Worm (Caenorhabditis elegans) whole organism, mixed stage, embryonic: Measurements from ENCODE around the gene apd-3.
"Not testable (repeated sequence)": the region's sequence is repeated elsewhere in the genome, so short reads cannot be mapped to it uniquely, and the experiment has no call there.

ENCODE experiments used
- ceh-39 ChIP-seq: fragments of 150-350 bp; optimal IDR thresholded peaks from 2 replicates; lab custom pipeline; 2014; ENCODE audit warnings: missing biosample characterization, missing genetic modification characterization
- ceh-43 ChIP-seq: fragments of 200-800 bp; sonication (Bioruptor generic); optimal IDR thresholded peaks from 2 replicates; lab custom pipeline; 2018; ENCODE audit warnings: mild to moderate bottlenecking, missing genetic modification characterization, moderate library complexity, missing compliant biosample characterization
- ceh-83 ChIP-seq: fragments of 200-800 bp; sonication (Bioruptor generic); optimal IDR thresholded peaks from 2 replicates; lab custom pipeline; 2018; ENCODE audit warnings: mild to moderate bottlenecking, missing genetic modification characterization, missing compliant biosample characterization
- drap-1 ChIP-seq: fragments of 200-800 bp; sonication (Bioruptor generic); optimal IDR thresholded peaks from 3 replicates; lab custom pipeline; 2018; ENCODE audit warnings: mild to moderate bottlenecking, missing genetic modification characterization, missing compliant biosample characterization
- elt-1 ChIP-seq: sonication (generic microtip); optimal IDR thresholded peaks from 2 replicates; lab custom pipeline; 2017; ENCODE audit warnings: missing genetic modification characterization, mild to moderate bottlenecking, missing compliant biosample characterization, antibody characterized with exemption, moderate library complexity, borderline replicate concordance; ENCODE audit not compliant: insufficient read depth
- ham-2 ChIP-seq: fragments of 200-800 bp; sonication (Bioruptor generic); optimal IDR thresholded peaks from 2 replicates; lab custom pipeline; 2018; ENCODE audit warnings: mild to moderate bottlenecking, missing genetic modification characterization, missing compliant biosample characterization
- lin-13 ChIP-seq: fragments of 150-350 bp; optimal IDR thresholded peaks from 2 replicates; lab custom pipeline; 2014; ENCODE audit warnings: missing biosample characterization, missing genetic modification characterization
- mep-1 ChIP-seq: fragments of 150-350 bp; optimal IDR thresholded peaks from 2 replicates; lab custom pipeline; 2017; ENCODE audit warnings: missing biosample characterization, missing genetic modification reagents, missing genetic modification characterization, inconsistent platforms
- pha-4 ChIP-seq: fragments of 150-350 bp; optimal IDR thresholded peaks from 2 replicates; lab custom pipeline; 2018; ENCODE audit warnings: missing biosample characterization, missing genetic modification reagents, missing genetic modification characterization
- sptf-1 ChIP-seq: sonication (generic microtip); optimal IDR thresholded peaks from 2 replicates; lab custom pipeline; 2017; ENCODE audit warnings: mild to moderate bottlenecking, missing genetic modification characterization, moderate library complexity, missing compliant biosample characterization
- tbx-8 ChIP-seq: fragments of 200-800 bp; sonication (Bioruptor generic); optimal IDR thresholded peaks from 2 replicates; lab custom pipeline; 2018; ENCODE audit warnings: mild to moderate bottlenecking, missing genetic modification characterization, moderate library complexity, missing compliant biosample characterization
- unc-120 ChIP-seq: sonication (generic microtip); optimal IDR thresholded peaks from 2 replicates; lab custom pipeline; 2017; ENCODE audit warnings: missing genetic modification characterization, missing compliant biosample characterization; ENCODE audit not compliant: poor library complexity, severe bottlenecking
- unc-39 ChIP-seq: fragments of 150-350 bp; optimal IDR thresholded peaks from 2 replicates; lab custom pipeline; 2014; ENCODE audit warnings: missing biosample characterization, missing genetic modification characterization
- unc-62 ChIP-seq: fragments of 150-350 bp; optimal IDR thresholded peaks from 2 replicates; lab custom pipeline; 2014; ENCODE audit warnings: missing biosample characterization, missing genetic modification reagents, missing genetic modification characterization

The apd-3 gene

DNA sequence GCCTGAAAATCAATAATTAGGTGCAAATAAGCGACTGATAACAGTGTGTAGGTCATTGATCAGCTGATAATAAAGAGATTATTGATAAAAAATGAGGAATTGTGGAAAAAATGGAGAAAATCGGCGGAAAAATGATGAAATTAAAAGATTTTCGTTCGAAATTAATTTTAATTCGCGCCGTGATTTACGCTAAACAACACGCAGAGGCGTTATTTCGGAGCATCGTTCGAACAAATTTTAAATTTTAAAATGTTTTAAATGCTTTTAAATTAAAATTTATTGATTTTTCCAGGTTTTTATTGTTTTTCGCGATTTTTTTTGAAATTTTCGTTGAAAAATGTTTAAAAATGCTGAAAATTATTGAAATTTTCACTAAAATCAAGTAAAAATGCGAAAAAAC is 46.8 kb downstream of the apd-3 start, which contains the start of gene Y49F6B.9:
Gene Y49F6B.9 (minus strand): TSS at position 2 of the 400 bp plus-strand sequence.
- TF ChIP-seq sptf-1 (tag; lab: Kevin White, UChicago) (no peak), ceh-83 (no peak), ceh-43 (GFP tag; lab: Kevin White, UChicago) (no peak), pha-4 (tag; lab: Kevin White, UChicago) (no peak), drap-1 (GFP tag; lab: Kevin White, UChicago) (no peak), unc-62 (GFP tag; lab: Kevin White, UChicago) (no peak), ham-2 (GFP tag; lab: Kevin White, UChicago) (no peak), mep-1 (tag; lab: Kevin White, UChicago) (no peak), ceh-39 (tag; lab: Kevin White, UChicago) (no peak), unc-120 (tag; lab: Kevin White, UChicago) (no peak), elt-1 (no peak), lin-13 (no peak)

DNA sequence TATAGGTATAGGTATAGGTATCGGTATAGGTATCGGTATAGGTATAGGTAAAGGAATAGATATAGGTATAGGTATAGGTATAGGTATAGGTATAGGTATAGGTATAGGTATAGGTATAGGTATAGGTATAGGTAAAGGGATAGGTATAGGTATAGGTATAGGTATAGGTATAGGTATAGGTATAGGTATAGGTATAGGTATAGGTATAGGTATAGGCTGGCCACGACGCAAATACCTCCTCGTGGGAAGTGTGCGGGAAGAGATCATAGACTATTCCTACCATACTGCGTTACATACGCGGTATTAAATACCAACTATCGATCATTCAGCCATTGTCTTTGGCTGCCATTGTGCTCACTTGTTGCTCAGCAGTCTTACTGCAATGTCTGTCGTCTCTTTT is 55.4 kb downstream of the apd-3 start, which contains the start of gene fbxb-112:
Gene fbxb-112 (plus strand): TSS at position 301 of the 400 bp plus-strand sequence.
- TF ChIP-seq pha-4 (tag; lab: Kevin White, UChicago); tbx-8; unc-39 (tag; lab: Kevin White, UChicago): not testable (repeated sequence)
